Fruit fly (Drosophila melanogaster): ENCODE measurements around the gene hoe1.

hoe1 gene

DNA sequence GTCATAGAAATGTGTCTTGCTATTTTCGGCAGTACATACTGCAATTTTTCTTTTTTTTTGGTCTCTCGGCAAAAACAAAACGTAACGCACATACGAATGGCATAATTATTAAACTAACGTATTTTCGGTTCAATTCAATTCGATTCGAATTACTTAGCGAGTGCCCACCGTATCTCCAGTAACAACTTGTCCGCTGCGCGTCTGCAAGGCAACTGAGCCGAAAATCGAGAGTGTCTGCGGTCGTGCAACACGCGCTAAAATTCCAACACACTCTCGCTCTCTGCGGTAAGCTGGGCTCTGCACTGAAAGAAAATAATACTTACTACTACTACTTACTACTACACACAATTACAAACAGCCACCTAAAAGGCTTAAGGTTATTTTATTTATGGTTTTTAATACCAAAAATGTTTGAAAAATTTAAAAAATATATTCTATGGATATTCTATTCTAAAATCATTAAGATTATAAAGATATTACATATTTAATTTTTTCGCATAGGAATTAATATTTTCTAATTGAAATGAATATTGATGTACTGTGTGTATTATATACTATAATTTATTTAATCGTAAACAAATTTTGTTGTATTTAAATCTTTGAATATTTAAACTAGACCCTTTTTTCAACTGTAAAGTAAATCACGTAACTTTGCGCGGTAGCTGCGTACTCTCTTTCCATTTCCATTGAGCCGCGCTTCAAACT lies 25.5 kb downstream of the hoe1 start, which contains the start of gene snsl:
snsl (minus strand) TSS at position 217 of the 705 bp plus-strand sequence.
- peak; percentile 45 for TF ChIP-seq CG32121 (GFP tag; IDR thresholded peaks at IDR 0.05)
- peak; percentile 46 for TF ChIP-seq CG34367 (tag; optimal IDR thresholded peaks at IDR 0.05)
- TF ChIP-seq fd96Ca (GFP tag; IDR thresholded peaks at IDR 0.05) = peak; percentile 71; the same call in 2 of the 3 replicates
- TF ChIP-seq CG17806 (tag; optimal IDR thresholded peaks at IDR 0.05) = peak; percentile 68
- peak; percentile 56; the same call in 2 of the 3 replicates for TF ChIP-seq CG4496 (GFP tag; IDR thresholded peaks at IDR 0.05)
- TF ChIP-seq Pif1B (GFP tag; optimal IDR thresholded peaks at IDR 0.05) = peak; percentile 33
- peak; percentile 50 for TF ChIP-seq Ets98B (GFP tag; IDR thresholded peaks at IDR 0.05)
- TF ChIP-seq CG12605 (GFP tag; IDR thresholded peaks at IDR 0.05) = no peak
- TF ChIP-seq CG15710 (tag; optimal IDR thresholded peaks at IDR 0.05) = peak; percentile 79
- TF ChIP-seq CG10348 (GFP tag; IDR thresholded peaks at IDR 0.05) = no peak
- no peak for TF ChIP-seq rn (GFP tag; IDR thresholded peaks at IDR 0.05)
- TF ChIP-seq Snoo (tag; optimal IDR thresholded peaks at IDR 0.05) = peak; percentile 32
- no peak for TF ChIP-seq Pif1A (GFP tag; optimal IDR thresholded peaks at IDR 0.05)
- peak; percentile 68 for TF ChIP-seq CG13204 (GFP tag; optimal IDR thresholded peaks at IDR 0.05)
- peak; percentile 77 for TF ChIP-seq CG9948 (tag; optimal IDR thresholded peaks at IDR 0.05)
- no peak for TF ChIP-seq EcR (GFP tag; optimal IDR thresholded peaks at IDR 0.05)
- TF ChIP-seq CG8159 (tag; optimal IDR thresholded peaks at IDR 0.05) = peak; percentile 86
- peak; percentile 21 for TF ChIP-seq CG8301 (tag; optimal IDR thresholded peaks at IDR 0.05)
- peak; percentile 23 for TF ChIP-seq D1 (tag; optimal IDR thresholded peaks at IDR 0.05)
- peak; percentile 55 for TF ChIP-seq CG14655 (GFP tag; optimal IDR thresholded peaks at IDR 0.05)
- TF ChIP-seq gl (tag; optimal IDR thresholded peaks at IDR 0.05) = no peak

DNA sequence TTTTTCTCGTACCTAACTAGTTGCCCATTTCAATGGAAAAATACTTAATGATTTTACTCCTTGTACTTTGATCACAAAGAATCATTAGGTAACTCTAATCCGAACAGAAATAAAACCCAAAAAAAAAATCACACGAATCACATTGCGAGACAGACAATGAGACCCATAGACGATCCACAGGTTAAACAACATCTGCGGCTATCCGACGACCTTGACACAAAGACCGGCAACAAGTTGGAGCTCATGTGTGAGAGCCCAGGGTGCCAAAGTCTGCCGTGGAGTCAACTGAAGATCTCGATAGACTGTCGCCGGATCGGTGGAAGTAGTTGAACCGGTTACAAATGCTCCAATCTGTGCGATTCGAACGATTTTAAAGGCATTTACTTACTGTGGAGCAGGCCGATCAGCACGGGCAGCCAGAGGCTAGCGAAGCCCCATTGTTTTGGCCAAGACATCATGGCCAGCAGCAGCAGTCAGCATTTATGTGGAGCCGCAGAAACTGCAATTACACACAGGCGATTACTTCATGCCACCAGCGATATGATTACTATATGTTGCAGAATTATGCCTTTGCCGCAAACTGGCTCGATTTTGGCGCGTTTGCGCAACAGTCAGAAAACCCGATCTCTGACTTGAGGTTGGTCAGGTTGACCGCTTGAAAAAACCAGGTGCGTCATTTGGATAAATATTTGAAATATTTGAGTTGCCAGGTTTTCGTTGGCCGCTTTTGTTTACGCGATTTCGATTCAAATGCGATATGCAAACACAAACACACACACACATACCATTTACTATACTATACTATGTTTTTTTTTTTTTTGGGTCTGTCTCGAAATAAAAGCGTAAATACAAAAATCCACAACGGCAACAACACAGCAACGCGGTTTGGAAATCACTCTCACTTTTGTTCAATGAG lies 26.6 kb downstream of the hoe1 start:
- TF ChIP-seq Snoo (tag; optimal IDR thresholded peaks at IDR 0.05) (no peak), Ets98B (GFP tag; IDR thresholded peaks at IDR 0.05) (no peak), EcR (GFP tag; optimal IDR thresholded peaks at IDR 0.05) (peak; percentile 38), CG32121 (GFP tag; IDR thresholded peaks at IDR 0.05) (no peak), CG4496 (GFP tag; IDR thresholded peaks at IDR 0.05) (0 out of 3 replicates have a peak, but pooled peaks have one; percentile 21)

DNA sequence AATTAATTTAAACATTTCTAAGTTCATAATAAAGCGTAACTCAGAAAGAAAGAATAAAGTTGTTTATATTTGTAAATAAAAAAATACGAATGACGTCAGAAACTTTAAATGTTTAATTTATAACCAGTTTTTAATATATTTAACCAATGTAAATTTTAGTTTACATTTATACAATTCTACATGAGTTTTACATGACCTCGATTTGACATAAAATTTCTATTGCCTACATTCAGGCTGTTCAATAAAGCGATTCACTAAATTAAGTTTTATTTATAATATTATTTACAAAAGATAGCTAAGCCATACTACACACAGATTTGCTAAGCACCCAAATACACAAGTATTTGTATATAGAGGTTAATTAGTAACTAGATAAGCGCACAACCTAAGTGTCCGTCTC lies 28.3 kb downstream of the hoe1 start:
- no peak for TF ChIP-seq CG17806 (tag; optimal IDR thresholded peaks at IDR 0.05)
- no peak for TF ChIP-seq gl (tag; optimal IDR thresholded peaks at IDR 0.05)
- TF ChIP-seq CG4496 (GFP tag; IDR thresholded peaks at IDR 0.05) = no peak

DNA sequence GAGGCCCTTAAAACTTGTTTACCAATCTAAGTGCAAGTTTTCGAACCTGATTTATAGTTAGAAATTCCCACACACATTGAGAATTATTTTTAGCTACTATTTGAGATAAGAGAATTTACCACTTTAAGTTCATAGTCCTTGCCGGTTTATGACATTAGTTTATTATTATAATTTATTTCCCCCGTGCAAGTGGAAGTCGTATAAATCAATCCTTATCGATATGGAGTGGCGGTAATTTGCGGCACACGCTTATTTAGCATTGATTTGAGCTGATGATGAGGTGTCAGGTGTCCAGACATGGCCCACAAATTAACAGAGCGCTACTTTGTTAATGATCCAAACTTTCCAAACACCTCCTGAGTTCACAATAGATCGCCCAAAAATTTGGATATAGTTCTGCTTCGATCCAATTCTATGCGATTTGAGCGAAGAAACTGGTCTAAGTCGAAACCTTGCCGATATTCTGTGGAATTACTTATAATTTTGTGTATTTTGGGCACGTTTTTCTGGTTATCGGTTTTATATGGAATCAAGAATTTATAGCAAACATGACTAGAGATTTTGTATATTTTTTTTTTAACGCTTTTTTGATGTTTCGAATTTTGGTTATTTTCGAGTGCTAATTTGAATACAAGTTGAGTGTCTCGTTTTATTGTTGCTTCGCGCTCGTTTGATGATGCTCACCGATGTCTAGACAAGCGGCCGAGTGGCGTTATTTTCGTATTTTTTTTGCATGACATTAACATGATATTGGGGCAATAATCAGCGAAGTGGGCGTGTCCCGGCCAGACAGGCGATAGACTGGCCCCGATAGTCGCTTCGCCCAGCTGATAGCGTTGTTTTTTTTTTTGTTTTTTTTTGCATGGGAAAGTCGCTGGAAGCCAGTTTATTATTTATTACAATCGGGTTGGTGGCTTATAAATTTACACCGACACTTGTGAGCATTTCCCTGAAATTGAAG lies 32.3 kb downstream of the hoe1 start:
- TF ChIP-seq EcR (GFP tag; optimal IDR thresholded peaks at IDR 0.05) = no peak
- TF ChIP-seq CG4496 (GFP tag; IDR thresholded peaks at IDR 0.05) = no peak
- no peak for TF ChIP-seq CG17806 (tag; optimal IDR thresholded peaks at IDR 0.05)
- TF ChIP-seq CG9948 (tag; optimal IDR thresholded peaks at IDR 0.05) = no peak
- TF ChIP-seq Ets98B (GFP tag; IDR thresholded peaks at IDR 0.05) = no peak
- no peak for TF ChIP-seq Pif1B (GFP tag; optimal IDR thresholded peaks at IDR 0.05)
- TF ChIP-seq Snoo (tag; optimal IDR thresholded peaks at IDR 0.05) = no peak
- no peak for TF ChIP-seq fd96Ca (GFP tag; IDR thresholded peaks at IDR 0.05)
- no peak for TF ChIP-seq CG32121 (GFP tag; IDR thresholded peaks at IDR 0.05)
- TF ChIP-seq CG34367 (tag; optimal IDR thresholded peaks at IDR 0.05) = no peak
- no peak for TF ChIP-seq CG15710 (tag; optimal IDR thresholded peaks at IDR 0.05)
- no peak for TF ChIP-seq rn (GFP tag; IDR thresholded peaks at IDR 0.05)

DNA sequence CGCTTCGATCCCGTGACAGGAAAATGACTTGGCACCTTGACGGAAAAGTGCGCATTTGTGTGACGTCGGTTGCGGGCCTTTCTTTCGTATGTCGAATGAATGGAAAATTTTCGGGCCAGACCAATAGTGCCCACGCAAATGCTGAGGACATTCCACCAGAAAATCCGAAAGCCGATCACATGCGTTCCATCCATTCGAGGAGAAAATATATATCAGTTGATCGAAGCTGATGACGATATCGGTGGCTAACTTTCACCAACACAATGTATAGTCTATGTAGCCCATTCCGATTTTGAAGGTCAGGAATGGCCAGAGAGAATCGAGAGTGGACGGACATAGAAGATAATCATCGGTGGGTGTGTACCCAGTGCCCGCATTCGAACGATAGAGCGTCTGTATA lies 34.0 kb downstream of the hoe1 start:
- TF ChIP-seq CG12605 (GFP tag; IDR thresholded peaks at IDR 0.05) (no peak), CG9948 (tag; optimal IDR thresholded peaks at IDR 0.05) (no peak), CG17806 (tag; optimal IDR thresholded peaks at IDR 0.05) (no peak), CG4496 (GFP tag; IDR thresholded peaks at IDR 0.05) (no peak), rn (GFP tag; IDR thresholded peaks at IDR 0.05) (no peak), D1 (tag; optimal IDR thresholded peaks at IDR 0.05) (no peak), CG15710 (tag; optimal IDR thresholded peaks at IDR 0.05) (no peak), EcR (GFP tag; optimal IDR thresholded peaks at IDR 0.05) (no peak), Pif1A (GFP tag; optimal IDR thresholded peaks at IDR 0.05) (no peak), CG8159 (tag; optimal IDR thresholded peaks at IDR 0.05) (no peak)
